Worm (Caenorhabditis elegans): ENCODE measurements around the gene mltn-5.

ce11 chrII:13972199-13972598, 47.2 kb downstream of the mltn-5 start:
- TF ChIP-seq ama-1 (optimal IDR thresholded peaks at IDR 0.05) (no peak), aly-1 (tag; optimal IDR thresholded peaks at IDR 0.05) (no peak), flt-1 (GFP tag; IDR thresholded peaks at IDR 0.05) (no peak), hmbx-1 (tag; optimal IDR thresholded peaks at IDR 0.05) (no peak), tra-4 (tag; optimal IDR thresholded peaks at IDR 0.05) (no peak), hnd-1 (tag; optimal IDR thresholded peaks at IDR 0.05) (no peak), scrt-1 (GFP tag; IDR thresholded peaks at IDR 0.05) (no peak), tbx-37 (GFP tag; conservative IDR thresholded peaks at IDR 0.05) (no peak), hmg-4 (GFP tag; optimal IDR thresholded peaks at IDR 0.05) (no peak), ets-7 (tag; optimal IDR thresholded peaks at IDR 0.05) (no peak), B0310.2 (tag; optimal IDR thresholded peaks at IDR 0.05) (no peak), F13C5.2 (tag; optimal IDR thresholded peaks at IDR 0.05) (no peak), sea-1 (GFP tag; conservative IDR thresholded peaks at IDR 0.05) (no peak)
